Worm (Caenorhabditis elegans): Measurements from ENCODE around the gene sdz-12.

ce11 chrII:3699591-3699990, 32.0 kb downstream of the sdz-12 start, which contains the start of gene srx-104:
- TF ChIP-seq him-1 (tag; optimal IDR thresholded peaks at IDR 0.05) (no peak), dao-5 (tag; optimal IDR thresholded peaks at IDR 0.05) (no peak)
